Worm (Caenorhabditis elegans): ENCODE results near the gene C38D9.2.
"Not testable (repeated sequence)": the region's sequence is repeated elsewhere in the genome, so short reads cannot be mapped to it uniquely, and the experiment has no call there.

Gene C38D9.2

ce11 chrV:17606050-17606449, 39.1 kb downstream of the C38D9.2 start, which contains the start of gene Y6G8.16:
Gene Y6G8.16 (plus strand): TSS chrV:17606350.
- TF ChIP-seq F37B4.10 (GFP tag; IDR thresholded peaks at IDR 0.05) = 0 out of 2 replicates have a peak, but pooled peaks have one; percentile 39

- no peak for TF ChIP-seq ama-1 (optimal IDR thresholded peaks at IDR 0.05)
- no peak for TF ChIP-seq ama-1 (GFP tag; optimal IDR thresholded peaks at IDR 0.05)
- TF ChIP-seq ceh-79 (tag; optimal IDR thresholded peaks at IDR 0.05) = no peak
- no peak for TF ChIP-seq athp-1 (tag; optimal IDR thresholded peaks at IDR 0.05)
- no peak for TF ChIP-seq snpc-1.1 (tag; optimal IDR thresholded peaks at IDR 0.05; ENCODE audit: insufficient read depth)
- TF ChIP-seq die-1 (tag; optimal IDR thresholded peaks at IDR 0.05) = no peak
- no peak for TF ChIP-seq D2030.7 (GFP tag; IDR thresholded peaks at IDR 0.05)
- TF ChIP-seq atf-7 (tag; optimal IDR thresholded peaks at IDR 0.05) = no peak
- no peak for TF ChIP-seq nhr-80 (tag; optimal IDR thresholded peaks at IDR 0.05)
- TF ChIP-seq ceh-40 (GFP tag; IDR thresholded peaks at IDR 0.05) = no peak
- no peak for TF ChIP-seq sea-2 (GFP tag; IDR thresholded peaks at IDR 0.05)
- no peak for TF ChIP-seq efl-1 (GFP tag; optimal IDR thresholded peaks at IDR 0.05)
Measured at ce11 chrV:17607797-17608196, 40.8 kb downstream of the C38D9.2 start, which contains the start of gene srz-91. Gene srz-91 (plus strand): TSS chrV:17608097.

- TF ChIP-seq nhr-179 (tag; optimal IDR thresholded peaks at IDR 0.05); K11D2.4 (GFP tag; IDR thresholded peaks at IDR 0.05); ceh-79 (tag; optimal IDR thresholded peaks at IDR 0.05): not testable (repeated sequence)
Measured at ce11 chrV:17610503-17610902, 43.6 kb downstream of the C38D9.2 start, which contains the start of gene Y6G8.15. Gene Y6G8.15 (minus strand): TSS chrV:17610603.

- TF ChIP-seq F39B2.1 (GFP tag; IDR thresholded peaks at IDR 0.05) (no peak), ceh-91 (GFP tag; IDR thresholded peaks at IDR 0.05) (no peak), madf-8 (GFP tag; conservative IDR thresholded peaks at IDR 0.05) (no peak), rpc-1 (optimal IDR thresholded peaks at IDR 0.05) (no peak), rpc-1 (tag; optimal IDR thresholded peaks at IDR 0.05) (no peak), bed-2 (GFP tag; IDR thresholded peaks at IDR 0.05) (no peak), K11D2.4 (GFP tag; IDR thresholded peaks at IDR 0.05) (no peak), sea-2 (GFP tag; IDR thresholded peaks at IDR 0.05) (no peak), lsl-1 (GFP tag; optimal IDR thresholded peaks at IDR 0.05) (no peak), nhr-179 (tag; optimal IDR thresholded peaks at IDR 0.05) (no peak)
Measured at ce11 chrV:17614251-17614650, 47.3 kb downstream of the C38D9.2 start, which contains the start of gene Y6G8.14. Gene Y6G8.14 (minus strand): TSS chrV:17614351.

- TF ChIP-seq let-607 (tag; optimal IDR thresholded peaks at IDR 0.05) = no peak
- TF ChIP-seq Y95B8A.8 (GFP tag; IDR thresholded peaks at IDR 0.05) = no peak
- TF ChIP-seq somi-1 (GFP tag; optimal IDR thresholded peaks at IDR 0.05) = no peak
- no peak for TF ChIP-seq tbp1 (GFP tag; optimal IDR thresholded peaks at IDR 0.05)
- TF ChIP-seq ceh-91 (GFP tag; IDR thresholded peaks at IDR 0.05) = no peak
- no peak for TF ChIP-seq pbrm-1 (GFP tag; IDR thresholded peaks at IDR 0.05)
- TF ChIP-seq T26A5.8 (tag; optimal IDR thresholded peaks at IDR 0.05) = no peak
- TF ChIP-seq sptf-2 (GFP tag; optimal IDR thresholded peaks at IDR 0.05) = no peak
- no peak for TF ChIP-seq nfyb-1 (GFP tag; IDR thresholded peaks at IDR 0.05)
- TF ChIP-seq dpff-1 (tag; optimal IDR thresholded peaks at IDR 0.05) = no peak
- TF ChIP-seq attf-3 (GFP tag; conservative IDR thresholded peaks at IDR 0.05) = no peak
- TF ChIP-seq fkh-3 (tag; optimal IDR thresholded peaks at IDR 0.05) = no peak
- TF ChIP-seq him-1 (tag; optimal IDR thresholded peaks at IDR 0.05) = no peak
- no peak for TF ChIP-seq mcd-1 (GFP tag; IDR thresholded peaks at IDR 0.05)
- TF ChIP-seq hmg-20 (GFP tag; IDR thresholded peaks at IDR 0.05) = no peak
- TF ChIP-seq hlh-12 (tag; optimal IDR thresholded peaks at IDR 0.05) = no peak
Measured at ce11 chrV:17615609-17616008, 48.7 kb downstream of the C38D9.2 start, which contains the start of gene Y6G8.5. Gene Y6G8.5 (minus strand): TSS chrV:17615709.

Data from whole organism, young adult.